Worm (Caenorhabditis elegans) whole organism, L3 larva: ENCODE data around the gene ins-20.

Experiments used
- ZK546.5 ChIP-seq: sonication (generic microtip); optimal IDR thresholded peaks from 2 replicates; lab custom pipeline; 2017; ENCODE audit warnings: missing biosample characterization, missing genetic modification characterization
- ama-1 ChIP-seq: fragments of 150-350 bp; optimal IDR thresholded peaks from 2 replicates; lab custom pipeline; 2018
- lin-15B ChIP-seq: fragments of 150-350 bp; optimal IDR thresholded peaks from 2 replicates; lab custom pipeline; 2014; ENCODE audit warnings: missing biosample characterization, missing genetic modification characterization
- nhr-12 ChIP-seq: fragments of 150-350 bp; optimal IDR thresholded peaks from 2 replicates; lab custom pipeline; 2014; ENCODE audit warnings: missing biosample characterization, missing genetic modification characterization
- nhr-237 ChIP-seq: fragments of 150-350 bp; optimal IDR thresholded peaks from 2 replicates; lab custom pipeline; 2014; ENCODE audit warnings: missing biosample characterization, missing genetic modification characterization
- nhr-25 ChIP-seq: sonication (generic microtip); optimal IDR thresholded peaks from 2 replicates; lab custom pipeline; 2017; ENCODE audit warnings: missing biosample characterization, missing genetic modification characterization
- nhr-77 ChIP-seq: fragments of 150-350 bp; optimal IDR thresholded peaks from 2 replicates; lab custom pipeline; 2014; ENCODE audit warnings: missing biosample characterization, missing genetic modification characterization
- snpc-4 ChIP-seq: fragments of 150-350 bp; optimal IDR thresholded peaks from 2 replicates; lab custom pipeline; 2014; ENCODE audit warnings: missing biosample characterization, missing genetic modification characterization

DNA sequence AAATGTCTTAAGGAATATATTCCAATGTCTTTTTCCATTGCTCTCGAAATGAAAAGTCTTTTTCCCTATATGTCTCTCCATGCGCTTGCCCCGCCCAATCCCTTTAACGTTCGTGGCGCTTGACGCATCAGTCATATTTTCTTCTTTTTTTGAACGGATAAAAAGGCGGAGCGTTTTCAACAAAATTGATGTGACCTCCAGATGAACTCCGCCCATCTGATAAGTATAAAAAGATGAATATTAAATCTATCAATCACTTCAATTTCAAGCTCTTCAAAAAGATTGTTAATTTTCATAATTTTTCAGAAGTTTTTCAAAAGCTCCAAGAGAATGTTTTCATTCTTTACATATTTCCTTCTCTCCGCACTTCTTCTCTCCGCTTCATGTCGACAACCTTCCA, 14.6 kb upstream of the ins-20 start, which contains the start of gene ins-4:
- TF ChIP-seq nhr-237 (tag; lab: Kevin White, UChicago): no peak
- no peak for TF ChIP-seq nhr-77
- TF ChIP-seq ama-1: no peak
- TF ChIP-seq ZK546.5 (tag; lab: Kevin White, UChicago): no peak
- TF ChIP-seq nhr-12: no peak
- no peak for TF ChIP-seq snpc-4 (tag; lab: Kevin White, UChicago)
- TF ChIP-seq nhr-25 (tag; lab: Kevin White, UChicago): no peak
- TF ChIP-seq lin-15B (tag; lab: Kevin White, UChicago): no peak
